In the genomic region with DNA sequence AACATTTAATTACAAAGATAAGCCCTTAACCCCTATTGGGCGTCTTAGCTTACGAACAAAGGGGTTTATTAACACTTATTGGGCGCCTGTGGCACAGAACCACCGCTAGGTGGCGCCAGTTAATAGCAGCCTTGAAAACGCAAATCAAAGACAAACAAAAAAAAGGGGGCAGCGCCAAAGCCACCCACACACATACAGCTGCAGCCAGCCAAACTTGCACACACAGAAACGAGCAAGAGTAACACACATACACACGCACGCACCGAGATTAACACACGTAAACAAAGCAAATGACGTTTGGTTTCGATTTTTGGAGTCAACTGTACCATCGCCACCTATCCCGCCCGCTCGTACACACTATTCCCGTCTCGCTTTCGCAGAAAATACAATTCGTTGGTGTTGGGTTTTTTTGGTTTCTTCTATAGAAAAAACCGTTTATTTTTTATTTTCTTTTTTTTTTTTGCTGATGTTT, we compare ENCODE assay signal across 1 fruit fly cellular context.
TF ChIP-seq lines count a peak whose summit lies in the region.

No protein-coding gene starts in this region.

TF ChIP-seq in whole organism, embryonic, 481 proteins besides CTCF, POLR2A, EP300 and RAD21 (continued from another document and continues in another):
- TF ChIP-seq CG4820 (GFP tag; optimal IDR thresholded peaks at IDR 0.05; lab: Kevin White, UChicago): no peak
- no peak for TF ChIP-seq Rx (GFP tag; IDR thresholded peaks at IDR 0.05; lab: Robert Waterston, UW)
- TF ChIP-seq unc-4 (GFP tag; IDR thresholded peaks at IDR 0.05; lab: Robert Waterston, UW; ENCODE audit: partially characterized antibody): 0 out of 2 replicates have a peak, but pooled peaks have one; percentile 23
- peak; percentile 96 for TF ChIP-seq wdn (GFP tag; IDR thresholded peaks at IDR 0.05; lab: Robert Waterston, UW)
- TF ChIP-seq CG12391 (tag; optimal IDR thresholded peaks at IDR 0.05; lab: Kevin White, UChicago): peak; percentile 31
- no peak for TF ChIP-seq Ravus (GFP tag; IDR thresholded peaks at IDR 0.05; lab: Robert Waterston, UW)
- no peak for TF ChIP-seq Sox102F (GFP tag; optimal IDR thresholded peaks at IDR 0.05; lab: Kevin White, UChicago)
- TF ChIP-seq Dp (GFP tag; optimal IDR thresholded peaks at IDR 0.05; lab: Kevin White, UChicago): no peak
- TF ChIP-seq CG2199 (GFP tag; IDR thresholded peaks at IDR 0.05; lab: Robert Waterston, UW): 0 out of 3 replicates have a peak, but pooled peaks have one; percentile 62
- TF ChIP-seq CG14965 (GFP tag; optimal IDR thresholded peaks at IDR 0.05; lab: Kevin White, UChicago; ENCODE audit: borderline replicate concordance): no peak
- peak; percentile 42 for TF ChIP-seq lilli (GFP tag; optimal IDR thresholded peaks at IDR 0.05; lab: Kevin White, UChicago)
- peak in 1 of 2 experiments; percentile 22 for TF ChIP-seq tll (GFP tag; optimal IDR thresholded peaks at IDR 0.05; lab: Kevin White, UChicago)
- TF ChIP-seq schlank (tag; optimal IDR thresholded peaks at IDR 0.05; lab: Kevin White, UChicago): no peak
- no peak for TF ChIP-seq HLH54F (GFP tag; optimal IDR thresholded peaks at IDR 0.05; lab: Kevin White, UChicago)
- no peak for TF ChIP-seq wor (GFP tag; IDR thresholded peaks at IDR 0.05; lab: Robert Waterston, UW)
- peak; percentile 12 for TF ChIP-seq scrt (GFP tag; optimal IDR thresholded peaks at IDR 0.05; lab: Kevin White, UChicago)
- no peak for TF ChIP-seq CG9437 (GFP tag; optimal IDR thresholded peaks at IDR 0.05; lab: Kevin White, UChicago)
- no peak for TF ChIP-seq run (tag; optimal IDR thresholded peaks at IDR 0.05; lab: Kevin White, UChicago)
- 0 out of 2 replicates have a peak, but pooled peaks have one; percentile 14 for TF ChIP-seq CG31441 (GFP tag; IDR thresholded peaks at IDR 0.05; lab: Robert Waterston, UW)
- no peak for TF ChIP-seq pita (GFP tag; optimal IDR thresholded peaks at IDR 0.05; lab: Kevin White, UChicago)
- TF ChIP-seq Hr78 (GFP tag; optimal IDR thresholded peaks at IDR 0.05; lab: Kevin White, UChicago): no peak
- TF ChIP-seq CG10366 (GFP tag; IDR thresholded peaks at IDR 0.05; lab: Robert Waterston, UW): 0 out of 2 replicates have a peak, but pooled peaks have one; percentile 18
- TF ChIP-seq lola (GFP tag; optimal IDR thresholded peaks at IDR 0.05; lab: Kevin White, UChicago): no peak
- TF ChIP-seq CG5245 (GFP tag; optimal IDR thresholded peaks at IDR 0.05; lab: Kevin White, UChicago): no peak
- peak; percentile 8 for TF ChIP-seq CG12155 (GFP tag; optimal IDR thresholded peaks at IDR 0.05; lab: Kevin White, UChicago)
- TF ChIP-seq odd (GFP tag; optimal IDR thresholded peaks at IDR 0.05; lab: Kevin White, UChicago): no peak
- peak; percentile 27 for TF ChIP-seq CG2116 (GFP tag; optimal IDR thresholded peaks at IDR 0.05; lab: Kevin White, UChicago)
- no peak for TF ChIP-seq ash1 (GFP tag; optimal IDR thresholded peaks at IDR 0.05; lab: Kevin White, UChicago)
- TF ChIP-seq CG12659 (GFP tag; optimal IDR thresholded peaks at IDR 0.05; lab: Kevin White, UChicago): peak; percentile 61
- TF ChIP-seq CG16863 (GFP tag; optimal IDR thresholded peaks at IDR 0.05; lab: Kevin White, UChicago): no peak
- TF ChIP-seq CG3281 (GFP tag; optimal IDR thresholded peaks at IDR 0.05; lab: Kevin White, UChicago): peak; percentile 53
- TF ChIP-seq Kr (GFP tag; optimal IDR thresholded peaks at IDR 0.05; lab: Kevin White, UChicago): no peak
- peak; percentile 10 for TF ChIP-seq pzg (GFP tag; optimal IDR thresholded peaks at IDR 0.05; lab: Kevin White, UChicago)
- TF ChIP-seq Dll (GFP tag; IDR thresholded peaks at IDR 0.05; lab: Robert Waterston, UW; ENCODE audit: partially characterized antibody): no peak
- TF ChIP-seq en (GFP tag; optimal IDR thresholded peaks at IDR 0.05; lab: Kevin White, UChicago): no peak
- TF ChIP-seq Atf6 (GFP tag; IDR thresholded peaks at IDR 0.05; lab: Robert Waterston, UW): peak; percentile 56
- no peak for TF ChIP-seq CG1832 (GFP tag; optimal IDR thresholded peaks at IDR 0.05; lab: Kevin White, UChicago)
- TF ChIP-seq CG12769 (tag; optimal IDR thresholded peaks at IDR 0.05; lab: Kevin White, UChicago): no peak
- no peak for TF ChIP-seq CG15073 (GFP tag; optimal IDR thresholded peaks at IDR 0.05; lab: Kevin White, UChicago)
- peak; percentile 5 for TF ChIP-seq BEAF-32 (GFP tag; optimal IDR thresholded peaks at IDR 0.05; lab: Kevin White, UChicago)
- TF ChIP-seq CG1529 (GFP tag; optimal IDR thresholded peaks at IDR 0.05; lab: Kevin White, UChicago): no peak
- no peak for TF ChIP-seq Sox100B (GFP tag; optimal IDR thresholded peaks at IDR 0.05; lab: Kevin White, UChicago)
- no peak for TF ChIP-seq CG9215 (GFP tag; IDR thresholded peaks at IDR 0.05; lab: Robert Waterston, UW)
- TF ChIP-seq fru (optimal IDR thresholded peaks at IDR 0.05; lab: Kevin White, UChicago): no peak
- TF ChIP-seq CG10274 (GFP tag; optimal IDR thresholded peaks at IDR 0.05; lab: Kevin White, UChicago): no peak
- no peak for TF ChIP-seq Tbp (GFP tag; optimal IDR thresholded peaks at IDR 0.05; lab: Kevin White, UChicago)
- no peak for TF ChIP-seq gt (GFP tag; IDR thresholded peaks at IDR 0.05; lab: Robert Waterston, UW)
- 0 out of 3 replicates have a peak, but pooled peaks have one; percentile 46 for TF ChIP-seq Optix (GFP tag; IDR thresholded peaks at IDR 0.05; lab: Robert Waterston, UW)
- TF ChIP-seq dm (GFP tag; optimal IDR thresholded peaks at IDR 0.05; lab: Kevin White, UChicago): peak; percentile 12
- peak; percentile 83 for TF ChIP-seq CG10321 (GFP tag; IDR thresholded peaks at IDR 0.05; lab: Robert Waterston, UW)
- peak; percentile 38 for TF ChIP-seq CHES-1-like (GFP tag; optimal IDR thresholded peaks at IDR 0.05; lab: Kevin White, UChicago)
- no peak for TF ChIP-seq kay (GFP tag; optimal IDR thresholded peaks at IDR 0.05; lab: Kevin White, UChicago)
- TF ChIP-seq Drgx (GFP tag; IDR thresholded peaks at IDR 0.05; lab: Robert Waterston, UW): peak; percentile 68
- TF ChIP-seq CG3995 (GFP tag; optimal IDR thresholded peaks at IDR 0.05; lab: Kevin White, UChicago): no peak
- TF ChIP-seq CG32767 (GFP tag; IDR thresholded peaks at IDR 0.05; lab: Robert Waterston, UW): no peak
- TF ChIP-seq CG14860 (GFP tag; IDR thresholded peaks at IDR 0.05; lab: Robert Waterston, UW; ENCODE audit: partially characterized antibody): no peak
- TF ChIP-seq sqz (GFP tag; optimal IDR thresholded peaks at IDR 0.05; lab: Kevin White, UChicago): peak; percentile 83
- TF ChIP-seq Six4 (GFP tag; optimal IDR thresholded peaks at IDR 0.05; lab: Kevin White, UChicago): no peak
- no peak for TF ChIP-seq Oli (tag; optimal IDR thresholded peaks at IDR 0.05; lab: Kevin White, UChicago)
- no peak for TF ChIP-seq slp2 (GFP tag; optimal IDR thresholded peaks at IDR 0.05; lab: Kevin White, UChicago)
- no peak for TF ChIP-seq tin (GFP tag; optimal IDR thresholded peaks at IDR 0.05; lab: Kevin White, UChicago)
- TF ChIP-seq jumu (GFP tag; optimal IDR thresholded peaks at IDR 0.05; lab: Kevin White, UChicago): no peak
- TF ChIP-seq rib (GFP tag; IDR thresholded peaks at IDR 0.05; lab: Robert Waterston, UW): peak; percentile 73; the same call in 1 of the 2 replicates
- no peak for TF ChIP-seq ssp (GFP tag; IDR thresholded peaks at IDR 0.05; lab: Robert Waterston, UW)
- no peak for TF ChIP-seq CG17385 (GFP tag; optimal IDR thresholded peaks at IDR 0.05; lab: Kevin White, UChicago)
- TF ChIP-seq HHEX (GFP tag; optimal IDR thresholded peaks at IDR 0.05; lab: Kevin White, UChicago): peak; percentile 3
- peak; percentile 75; the same call in 2 of the 3 replicates for TF ChIP-seq Dbx (GFP tag; IDR thresholded peaks at IDR 0.05; lab: Robert Waterston, UW)
- TF ChIP-seq nmo (GFP tag; optimal IDR thresholded peaks at IDR 0.05; lab: Kevin White, UChicago): peak; percentile 27
- TF ChIP-seq jigr1 (GFP tag; IDR thresholded peaks at IDR 0.05; lab: Robert Waterston, UW): no peak
- no peak for TF ChIP-seq D (optimal IDR thresholded peaks at IDR 0.05; lab: Kevin White, UChicago)
- TF ChIP-seq D (GFP tag; optimal IDR thresholded peaks at IDR 0.05; lab: Kevin White, UChicago): no peak
- no peak for TF ChIP-seq CG17912 (GFP tag; optimal IDR thresholded peaks at IDR 0.05; lab: Kevin White, UChicago)
- TF ChIP-seq ac (GFP tag; optimal IDR thresholded peaks at IDR 0.05; lab: Kevin White, UChicago): no peak
- peak; percentile 41 for TF ChIP-seq trem (tag; optimal IDR thresholded peaks at IDR 0.05; lab: Kevin White, UChicago)
- peak; percentile 71; the same call in 2 of the 3 replicates for TF ChIP-seq so (GFP tag; IDR thresholded peaks at IDR 0.05; lab: Robert Waterston, UW)
- TF ChIP-seq mam (GFP tag; optimal IDR thresholded peaks at IDR 0.05; lab: Kevin White, UChicago): no peak
- TF ChIP-seq eve (GFP tag; optimal IDR thresholded peaks at IDR 0.05; lab: Kevin White, UChicago): no peak
- peak; percentile 10 for TF ChIP-seq corto (GFP tag; optimal IDR thresholded peaks at IDR 0.05; lab: Kevin White, UChicago)
- peak; percentile 40 for TF ChIP-seq CG13296 (GFP tag; optimal IDR thresholded peaks at IDR 0.05; lab: Kevin White, UChicago)
- peak; percentile 24 for TF ChIP-seq CG10267 (tag; optimal IDR thresholded peaks at IDR 0.05; lab: Kevin White, UChicago)
- no peak for TF ChIP-seq CG2875 (GFP tag; optimal IDR thresholded peaks at IDR 0.05; lab: Kevin White, UChicago)
- no peak for TF ChIP-seq hth (optimal IDR thresholded peaks at IDR 0.05; lab: Kevin White, UChicago)
- TF ChIP-seq CG13123 (GFP tag; optimal IDR thresholded peaks at IDR 0.05; lab: Kevin White, UChicago): peak; percentile 33
- TF ChIP-seq row (GFP tag; IDR thresholded peaks at IDR 0.05; lab: Robert Waterston, UW): peak; percentile 60; the same call in 2 of the 3 replicates
- TF ChIP-seq sd (tag; optimal IDR thresholded peaks at IDR 0.05; lab: Kevin White, UChicago): peak; percentile 4
- peak; percentile 53 for TF ChIP-seq CG14441 (GFP tag; IDR thresholded peaks at IDR 0.05; lab: Robert Waterston, UW)
- TF ChIP-seq lab (GFP tag; optimal IDR thresholded peaks at IDR 0.05; lab: Kevin White, UChicago): no peak
- no peak for TF ChIP-seq B-H1 (GFP tag; IDR thresholded peaks at IDR 0.05; lab: Robert Waterston, UW)
- TF ChIP-seq Meics (GFP tag; optimal IDR thresholded peaks at IDR 0.05; lab: Kevin White, UChicago): peak; percentile 49
- TF ChIP-seq CG12219 (GFP tag; optimal IDR thresholded peaks at IDR 0.05; lab: Kevin White, UChicago): no peak
- TF ChIP-seq nau (GFP tag; optimal IDR thresholded peaks at IDR 0.05; lab: Kevin White, UChicago): no peak
- TF ChIP-seq aop (GFP tag; IDR thresholded peaks at IDR 0.05; lab: Robert Waterston, UW): no peak
- TF ChIP-seq CG10565 (GFP tag; optimal IDR thresholded peaks at IDR 0.05; lab: Kevin White, UChicago): no peak
- no peak for TF ChIP-seq CG17802 (tag; optimal IDR thresholded peaks at IDR 0.05; lab: Kevin White, UChicago)
- no peak for TF ChIP-seq NC2α (GFP tag; optimal IDR thresholded peaks at IDR 0.05; lab: Kevin White, UChicago)
- TF ChIP-seq CG15514 (GFP tag; optimal IDR thresholded peaks at IDR 0.05; lab: Kevin White, UChicago): peak; percentile 63
- TF ChIP-seq CG7987 (GFP tag; optimal IDR thresholded peaks at IDR 0.05; lab: Kevin White, UChicago): no peak
- peak; percentile 31 for TF ChIP-seq CG8924 (tag; optimal IDR thresholded peaks at IDR 0.05; lab: Kevin White, UChicago)
- peak; percentile 1 for TF ChIP-seq CG6765 (GFP tag; optimal IDR thresholded peaks at IDR 0.05; lab: Kevin White, UChicago)
- TF ChIP-seq sisA (GFP tag; IDR thresholded peaks at IDR 0.05; lab: Robert Waterston, UW): no peak
- no peak for TF ChIP-seq inv (GFP tag; IDR thresholded peaks at IDR 0.05; lab: Robert Waterston, UW; ENCODE audit: partially characterized antibody)
- 0 out of 3 replicates have a peak, but pooled peaks have one; percentile 38 for TF ChIP-seq CG6175 (GFP tag; IDR thresholded peaks at IDR 0.05; lab: Robert Waterston, UW)
- TF ChIP-seq Hmr (GFP tag; optimal IDR thresholded peaks at IDR 0.05; lab: Kevin White, UChicago): no peak
- peak; percentile 19 for TF ChIP-seq NfI (GFP tag; optimal IDR thresholded peaks at IDR 0.05; lab: Kevin White, UChicago)
- no peak for TF ChIP-seq CG15479 (GFP tag; optimal IDR thresholded peaks at IDR 0.05; lab: Kevin White, UChicago)
- no peak for TF ChIP-seq usp (GFP tag; optimal IDR thresholded peaks at IDR 0.05; lab: Kevin White, UChicago)
- no peak for TF ChIP-seq gem (tag; optimal IDR thresholded peaks at IDR 0.05; lab: Kevin White, UChicago)
- no peak for TF ChIP-seq CG11085 (GFP tag; IDR thresholded peaks at IDR 0.05; lab: Robert Waterston, UW)
- TF ChIP-seq exex (tag; optimal IDR thresholded peaks at IDR 0.05; lab: Kevin White, UChicago): peak; percentile 22
- TF ChIP-seq Nf-YB (GFP tag; optimal IDR thresholded peaks at IDR 0.05; lab: Kevin White, UChicago): peak; percentile 53
- TF ChIP-seq CG8359 (GFP tag; optimal IDR thresholded peaks at IDR 0.05; lab: Kevin White, UChicago; ENCODE audit: borderline replicate concordance): no peak
- TF ChIP-seq Spps (tag; optimal IDR thresholded peaks at IDR 0.05; lab: Kevin White, UChicago): no peak
- TF ChIP-seq CG9609 (GFP tag; optimal IDR thresholded peaks at IDR 0.05; lab: Kevin White, UChicago): no peak
- no peak for TF ChIP-seq eyg (GFP tag; optimal IDR thresholded peaks at IDR 0.05; lab: Kevin White, UChicago)
- no peak for TF ChIP-seq ems (GFP tag; optimal IDR thresholded peaks at IDR 0.05; lab: Kevin White, UChicago)
- no peak for TF ChIP-seq caup (GFP tag; optimal IDR thresholded peaks at IDR 0.05; lab: Kevin White, UChicago; ENCODE audit: severe bottlenecking)
- peak; percentile 86 for TF ChIP-seq chn (GFP tag; optimal IDR thresholded peaks at IDR 0.05; lab: Kevin White, UChicago)
- no peak for TF ChIP-seq CG15696 (tag; optimal IDR thresholded peaks at IDR 0.05; lab: Kevin White, UChicago)
- no peak for TF ChIP-seq CG18476 (GFP tag; optimal IDR thresholded peaks at IDR 0.05; lab: Kevin White, UChicago)
- no peak for TF ChIP-seq CG2889 (GFP tag; IDR thresholded peaks at IDR 0.05; lab: Robert Waterston, UW)
- TF ChIP-seq CG2120 (GFP tag; optimal IDR thresholded peaks at IDR 0.05; lab: Kevin White, UChicago): peak; percentile 48
- no peak for TF ChIP-seq crol (GFP tag; IDR thresholded peaks at IDR 0.05; lab: Robert Waterston, UW)
- peak; percentile 79 for TF ChIP-seq sens (GFP tag; lab: Kevin White, UChicago)
- no peak for TF ChIP-seq H2.0 (GFP tag; IDR thresholded peaks at IDR 0.05; lab: Robert Waterston, UW)
- TF ChIP-seq ATbp (GFP tag; optimal IDR thresholded peaks at IDR 0.05; lab: Kevin White, UChicago): peak; percentile 84
- no peak for TF ChIP-seq toy (GFP tag; IDR thresholded peaks at IDR 0.05; lab: Robert Waterston, UW)
- TF ChIP-seq CG9932 (GFP tag; IDR thresholded peaks at IDR 0.05; lab: Robert Waterston, UW): no peak
- TF ChIP-seq ato (GFP tag; IDR thresholded peaks at IDR 0.05; lab: Robert Waterston, UW; ENCODE audit: partially characterized antibody): no peak
- TF ChIP-seq CG10209 (GFP tag; optimal IDR thresholded peaks at IDR 0.05; lab: Kevin White, UChicago): no peak
